Worm (Caenorhabditis elegans) whole organism, L3 larva: ENCODE measurements around the gene ZK177.11.

Experiments
- ceh-9 ChIP-seq: sonication (generic microtip); optimal IDR thresholded peaks from 2 replicates; lab custom pipeline; 2018; ENCODE audit warnings: missing biosample characterization, missing genetic modification characterization
- lin-39 ChIP-seq: fragments of 150-350 bp; optimal IDR thresholded peaks from 2 replicates; lab custom pipeline; 2018; ENCODE audit warnings: missing biosample characterization, missing genetic modification reagents, missing genetic modification characterization
- nhr-11 ChIP-seq: fragments of 150-350 bp; optimal IDR thresholded peaks from 2 replicates; lab custom pipeline; 2014; ENCODE audit warnings: missing biosample characterization, missing genetic modification characterization
- nhr-28 ChIP-seq: fragments of 150-350 bp; optimal IDR thresholded peaks from 2 replicates; lab custom pipeline; 2014; ENCODE audit warnings: missing biosample characterization, missing genetic modification characterization
- tbx-2 ChIP-seq: sonication (generic microtip); optimal IDR thresholded peaks from 2 replicates; lab custom pipeline; 2016; ENCODE audit warnings: mild to moderate bottlenecking, missing genetic modification characterization, missing compliant biosample characterization

DNA sequence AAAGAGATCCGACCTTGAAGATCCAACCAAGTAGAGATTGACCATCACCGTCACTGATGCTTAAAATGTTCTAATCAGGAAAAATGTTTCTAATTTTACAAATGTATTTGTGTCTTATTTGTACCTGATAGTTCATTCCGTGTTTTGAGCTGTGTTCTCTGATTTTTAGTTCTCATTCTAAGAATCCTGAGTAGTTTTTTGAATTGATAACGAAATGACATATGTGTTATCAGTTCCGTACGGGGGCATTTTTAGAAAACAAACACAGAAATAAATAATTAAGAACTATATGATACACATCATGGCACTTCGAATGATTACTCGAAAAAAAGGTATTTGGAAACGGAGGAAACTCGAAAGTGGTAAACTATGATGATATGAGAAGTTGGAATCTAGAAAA is 32.8 kb downstream of the ZK177.11 start:
- TF ChIP-seq nhr-28 (tag; lab: Kevin White, UChicago) (no peak), tbx-2 (tag; lab: Kevin White, UChicago) (no peak), lin-39 (no peak), nhr-11 (no peak), ceh-9 (tag; lab: Kevin White, UChicago) (no peak)
